Worm (Caenorhabditis elegans): ENCODE data around the gene ZK1127.5.

Gene ZK1127.5

DNA sequence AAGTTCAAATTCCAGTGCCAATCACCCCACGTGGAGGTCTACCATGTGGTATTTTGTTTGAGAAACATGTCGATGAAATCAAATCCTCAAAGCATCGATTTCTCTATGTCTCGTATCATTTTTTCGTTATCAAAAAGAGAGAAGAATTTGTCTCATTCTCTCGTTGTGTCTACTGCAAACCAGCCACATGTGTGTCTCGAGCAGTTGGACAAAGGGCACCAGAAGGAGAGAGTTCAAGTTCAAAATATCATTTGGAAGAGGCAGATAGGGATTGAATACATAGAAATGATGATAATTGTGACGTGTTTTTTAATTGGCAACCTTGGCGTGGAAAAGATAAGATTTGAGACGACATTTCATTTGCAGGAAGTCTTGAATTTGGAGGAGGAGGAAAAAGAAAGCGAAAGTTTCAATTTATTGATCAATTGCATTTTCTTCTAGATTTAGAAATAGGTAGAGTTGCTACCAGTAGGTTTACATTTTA lies 8.8 kb downstream of the ZK1127.5 start (continued):
- TF ChIP-seq nhr-129 (tag; optimal IDR thresholded peaks at IDR 0.05) (peak; percentile 84), ztf-11 (tag; optimal IDR thresholded peaks at IDR 0.05) (no peak), unc-62 (GFP tag; optimal IDR thresholded peaks at IDR 0.05) (no peak), nhr-25 (tag; optimal IDR thresholded peaks at IDR 0.05) (peak; percentile 48), lin-39 (tag; optimal IDR thresholded peaks at IDR 0.05) (no peak), F13H6.1 (tag; optimal IDR thresholded peaks at IDR 0.05) (peak; percentile 72), snpc-4 (tag; optimal IDR thresholded peaks at IDR 0.05) (no peak), nhr-6 (tag; optimal IDR thresholded peaks at IDR 0.05) (peak; percentile 73), sma-9 (GFP tag; optimal IDR thresholded peaks at IDR 0.05) (peak; percentile 95), sma-9 (tag; optimal IDR thresholded peaks at IDR 0.05) (no peak), fos-1 (tag; optimal IDR thresholded peaks at IDR 0.05) (peak; percentile 83), ceh-16 (tag; optimal IDR thresholded peaks at IDR 0.05) (no peak), Y55F3AM.14 (GFP tag; optimal IDR thresholded peaks at IDR 0.05) (no peak), aly-2 (tag; optimal IDR thresholded peaks at IDR 0.05) (no peak)

- TF ChIP-seq mab-5 (tag; optimal IDR thresholded peaks at IDR 0.05) (no peak), snpc-4 (tag; optimal IDR thresholded peaks at IDR 0.05) (no peak), ztf-11 (tag; optimal IDR thresholded peaks at IDR 0.05) (no peak), nhr-21 (tag; optimal IDR thresholded peaks at IDR 0.05) (no peak), ztf-1 (GFP tag; conservative IDR thresholded peaks at IDR 0.05) (no peak), nhr-25 (tag; optimal IDR thresholded peaks at IDR 0.05) (no peak), crh-2 (tag; optimal IDR thresholded peaks at IDR 0.05) (peak; percentile 58), unc-39 (tag; optimal IDR thresholded peaks at IDR 0.05) (no peak), skn-1 (tag; optimal IDR thresholded peaks at IDR 0.05) (peak; percentile 92), Y55F3AM.14 (GFP tag; optimal IDR thresholded peaks at IDR 0.05) (no peak), mbf-1 (tag; optimal IDR thresholded peaks at IDR 0.05) (no peak), R02D3.7 (tag; optimal IDR thresholded peaks at IDR 0.05) (no peak), nhr-77 (tag; optimal IDR thresholded peaks at IDR 0.05) (no peak), fos-1 (tag; optimal IDR thresholded peaks at IDR 0.05) (peak; percentile 83), lin-39 (tag; optimal IDR thresholded peaks at IDR 0.05) (no peak), mdl-1 (tag; optimal IDR thresholded peaks at IDR 0.05) (no peak), peb-1 (tag; optimal IDR thresholded peaks at IDR 0.05) (no peak), nhr-237 (tag; optimal IDR thresholded peaks at IDR 0.05) (no peak), elt-1 (tag; optimal IDR thresholded peaks at IDR 0.05) (no peak), unc-55 (GFP tag; optimal IDR thresholded peaks at IDR 0.05) (no peak), nhr-12 (tag; optimal IDR thresholded peaks at IDR 0.05) (no peak), nhr-23 (tag; optimal IDR thresholded peaks at IDR 0.05) (no peak), alr-1 (tag; optimal IDR thresholded peaks at IDR 0.05) (no peak), dmd-4 (tag; optimal IDR thresholded peaks at IDR 0.05) (no peak), sem-4 (tag; optimal IDR thresholded peaks at IDR 0.05) (no peak), unc-62 (GFP tag; optimal IDR thresholded peaks at IDR 0.05) (no peak), lin-11 (tag; optimal IDR thresholded peaks at IDR 0.05) (no peak), sma-9 (GFP tag; optimal IDR thresholded peaks at IDR 0.05) (peak; percentile 65), sma-9 (tag; optimal IDR thresholded peaks at IDR 0.05) (no peak), nhr-10 (tag; optimal IDR thresholded peaks at IDR 0.05) (no peak), sma-3 (GFP tag; optimal IDR thresholded peaks at IDR 0.05) (peak; percentile 14), aly-2 (tag; optimal IDR thresholded peaks at IDR 0.05) (no peak), gmeb-1 (tag; optimal IDR thresholded peaks at IDR 0.05) (peak; percentile 29), F13H6.1 (tag; optimal IDR thresholded peaks at IDR 0.05) (peak; percentile 55), nhr-129 (tag; optimal IDR thresholded peaks at IDR 0.05) (peak; percentile 76), elt-3 (tag; optimal IDR thresholded peaks at IDR 0.05) (no peak), nhr-6 (tag; optimal IDR thresholded peaks at IDR 0.05) (no peak), ceh-82 (tag; optimal IDR thresholded peaks at IDR 0.05) (no peak), nhr-11 (tag; optimal IDR thresholded peaks at IDR 0.05) (no peak), ama-1 (optimal IDR thresholded peaks at IDR 0.05) (no peak), ztf-4 (tag; optimal IDR thresholded peaks at IDR 0.05) (no peak), lsy-2 (tag; optimal IDR thresholded peaks at IDR 0.05) (peak in 1 of 2 experiments; percentile 7), egl-27 (tag; optimal IDR thresholded peaks at IDR 0.05) (no peak)
These were observed 9.7 kb downstream of the ZK1127.5 start for ce11 chrII:7060202-7060601.

Data from whole organism, L2 larva.